Fruit fly (Drosophila melanogaster): ENCODE results near the gene Saf6.

Saf6 gene

DNA sequence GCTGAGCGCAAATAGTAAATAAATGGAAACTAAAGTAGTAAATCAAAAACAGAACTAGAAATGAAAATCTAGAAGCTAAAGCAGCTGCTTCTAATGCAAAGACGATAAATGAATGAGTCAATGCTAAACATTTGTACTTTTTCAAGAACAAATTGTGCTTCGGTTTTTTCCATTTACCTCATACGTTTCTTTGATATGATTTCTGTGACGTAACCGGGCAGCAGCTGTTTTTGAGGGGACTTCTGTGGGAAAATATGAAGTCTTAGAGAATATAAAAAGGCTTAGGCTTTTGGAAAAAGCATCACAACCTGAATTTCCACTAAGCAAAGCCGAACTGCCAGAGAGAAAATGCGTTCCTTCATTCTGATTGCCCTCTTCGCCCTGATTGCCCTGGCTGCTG, 42.5 kb downstream of the Saf6 start, which contains the start of gene CG12506:
Gene CG12506, plus strand, starts transcription at position 301 of the 400 bp plus-strand sequence.
- no peak for TF ChIP-seq EcR (GFP tag; optimal IDR thresholded peaks at IDR 0.05)
- no peak for TF ChIP-seq CG4496 (GFP tag; IDR thresholded peaks at IDR 0.05)
- TF ChIP-seq rn (GFP tag; IDR thresholded peaks at IDR 0.05): no peak
- no peak for TF ChIP-seq Snoo (tag; optimal IDR thresholded peaks at IDR 0.05)
- TF ChIP-seq gl (tag; optimal IDR thresholded peaks at IDR 0.05): no peak
- TF ChIP-seq CG17806 (tag; optimal IDR thresholded peaks at IDR 0.05): no peak
- no peak for TF ChIP-seq CG8301 (tag; optimal IDR thresholded peaks at IDR 0.05)
- no peak for TF ChIP-seq CG14655 (GFP tag; optimal IDR thresholded peaks at IDR 0.05)
- no peak for TF ChIP-seq Ets98B (GFP tag; IDR thresholded peaks at IDR 0.05)
- no peak for TF ChIP-seq CG12605 (GFP tag; IDR thresholded peaks at IDR 0.05)
- TF ChIP-seq CG9948 (tag; optimal IDR thresholded peaks at IDR 0.05): no peak
- TF ChIP-seq CG15710 (tag; optimal IDR thresholded peaks at IDR 0.05): no peak
- TF ChIP-seq CG13204 (GFP tag; optimal IDR thresholded peaks at IDR 0.05): no peak
- TF ChIP-seq fd96Ca (GFP tag; IDR thresholded peaks at IDR 0.05): no peak
- no peak for TF ChIP-seq CG10348 (GFP tag; IDR thresholded peaks at IDR 0.05)
- TF ChIP-seq Pif1A (GFP tag; optimal IDR thresholded peaks at IDR 0.05): no peak
- TF ChIP-seq CG34367 (tag; optimal IDR thresholded peaks at IDR 0.05): no peak

Measured in whole organism, pupa.